Worm (Caenorhabditis elegans) whole organism, L1 larva: ENCODE results near the gene F11E6.8.

Experiments used
- aha-1 ChIP-seq: fragments of 150-350 bp; optimal IDR thresholded peaks from 2 replicates; lab custom pipeline; 2014; ENCODE audit warnings: missing biosample characterization, missing genetic modification characterization
- fos-1 ChIP-seq: fragments of 150-350 bp; optimal IDR thresholded peaks from 2 replicates; lab custom pipeline; 2014; ENCODE audit warnings: missing biosample characterization, missing genetic modification characterization
- rnt-1 ChIP-seq: sonication (generic microtip); optimal IDR thresholded peaks from 2 replicates; lab custom pipeline; 2016; ENCODE audit warnings: mild to moderate bottlenecking, missing genetic modification characterization, moderate library complexity, missing compliant biosample characterization
- zag-1 ChIP-seq: fragments of 150-350 bp; optimal IDR thresholded peaks from 2 replicates; lab custom pipeline; 2014; ENCODE audit warnings: missing biosample characterization, missing genetic modification characterization

ce11 chrIV:17461222-17461707, 10.9 kb upstream of the F11E6.8 start, which contains the start of gene rif-1.1:
- TF ChIP-seq zag-1 (tag; lab: Kevin White, UChicago) = no peak
- peak; percentile 54 for TF ChIP-seq rnt-1 (tag; lab: Kevin White, UChicago)
- no peak for TF ChIP-seq aha-1
- TF ChIP-seq fos-1 = peak; percentile 19
